Fruit fly (Drosophila melanogaster): ENCODE data around the gene Hibch.

DNA sequence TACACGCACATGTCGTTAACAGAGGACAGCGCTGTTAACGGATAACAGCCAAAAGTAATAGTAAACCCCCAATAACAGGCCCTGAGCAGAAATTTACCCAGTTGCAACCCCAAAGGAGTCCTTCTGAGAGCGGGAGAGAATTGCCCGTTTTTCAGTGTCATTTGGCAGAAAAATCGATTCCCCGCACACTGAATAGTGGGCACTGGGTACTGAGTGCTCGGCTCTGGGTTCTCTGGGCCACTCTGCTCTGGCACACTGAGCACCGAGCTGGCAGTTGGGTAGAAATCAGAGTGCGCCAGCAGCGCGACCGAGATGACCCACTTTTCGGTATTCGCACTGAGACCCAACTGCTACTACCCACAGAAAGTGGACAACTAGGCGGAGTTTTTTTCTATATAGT lies 17.4 kb downstream of the Hibch start, which contains the start of gene Rbp:
- no peak for TF ChIP-seq CG8301 (tag; optimal IDR thresholded peaks at IDR 0.05)
- no peak for TF ChIP-seq rn (GFP tag; IDR thresholded peaks at IDR 0.05)
- TF ChIP-seq CG12605 (GFP tag; IDR thresholded peaks at IDR 0.05) = no peak
- TF ChIP-seq Snoo (tag; optimal IDR thresholded peaks at IDR 0.05) = no peak
- TF ChIP-seq fd96Ca (GFP tag; IDR thresholded peaks at IDR 0.05) = no peak
- TF ChIP-seq EcR (GFP tag; optimal IDR thresholded peaks at IDR 0.05) = no peak
- no peak for TF ChIP-seq CG14655 (GFP tag; optimal IDR thresholded peaks at IDR 0.05)
- no peak for TF ChIP-seq CG15710 (tag; optimal IDR thresholded peaks at IDR 0.05)
- no peak for TF ChIP-seq D1 (tag; optimal IDR thresholded peaks at IDR 0.05)
- no peak for TF ChIP-seq CG9948 (tag; optimal IDR thresholded peaks at IDR 0.05)
- TF ChIP-seq CG4496 (GFP tag; IDR thresholded peaks at IDR 0.05) = no peak
- TF ChIP-seq gl (tag; optimal IDR thresholded peaks at IDR 0.05) = no peak
- TF ChIP-seq CG32121 (GFP tag; IDR thresholded peaks at IDR 0.05) = no peak
